Worm (Caenorhabditis elegans) whole organism, midembryonic: ENCODE results near the gene hum-10.

Experiments
- T22C8.4 ChIP-seq: fragments of 200-800 bp; sonication (Bioruptor generic); IDR thresholded peaks from 2 replicates; pipeline ENCODE4 v1.3.6; 2022; ENCODE audit warnings: missing genetic modification characterization, missing compliant biosample characterization
- cog-1 ChIP-seq: sonication (generic microtip); optimal IDR thresholded peaks from 2 replicates; lab custom pipeline; 2016; ENCODE audit warnings: missing genetic modification characterization, missing compliant biosample characterization
- flt-1 ChIP-seq: fragments of 200-800 bp; sonication (Bioruptor generic); IDR thresholded peaks from 2 replicates; pipeline ENCODE4 v1.3.6; 2022; ENCODE audit warnings: missing genetic modification characterization, missing compliant biosample characterization
- klf-2 ChIP-seq: fragments of 200-800 bp; sonication (Bioruptor generic); conservative IDR thresholded peaks from 2 replicates; pipeline ENCODE4 v1.3.6; 2022; ENCODE audit warnings: missing genetic modification reagents, missing genetic modification characterization, missing compliant biosample characterization
- med-1 ChIP-seq: sonication (generic microtip); optimal IDR thresholded peaks from 2 replicates; lab custom pipeline; 2017; ENCODE audit warnings: missing genetic modification characterization, mild to moderate bottlenecking, missing compliant biosample characterization, antibody characterized with exemption, missing genetic modification reagents; ENCODE audit not compliant: insufficient read depth
- ref-1 ChIP-seq: fragments of 200-800 bp; sonication (Bioruptor generic); conservative IDR thresholded peaks from 2 replicates; pipeline ENCODE4 v1.3.6; 2022; ENCODE audit warnings: missing genetic modification reagents, missing genetic modification characterization, missing compliant biosample characterization
- tab-1 ChIP-seq: fragments of 200-800 bp; sonication (Bioruptor generic); IDR thresholded peaks from 2 replicates; pipeline ENCODE4 v1.3.6; 2022; ENCODE audit warnings: missing genetic modification characterization, missing compliant biosample characterization

DNA sequence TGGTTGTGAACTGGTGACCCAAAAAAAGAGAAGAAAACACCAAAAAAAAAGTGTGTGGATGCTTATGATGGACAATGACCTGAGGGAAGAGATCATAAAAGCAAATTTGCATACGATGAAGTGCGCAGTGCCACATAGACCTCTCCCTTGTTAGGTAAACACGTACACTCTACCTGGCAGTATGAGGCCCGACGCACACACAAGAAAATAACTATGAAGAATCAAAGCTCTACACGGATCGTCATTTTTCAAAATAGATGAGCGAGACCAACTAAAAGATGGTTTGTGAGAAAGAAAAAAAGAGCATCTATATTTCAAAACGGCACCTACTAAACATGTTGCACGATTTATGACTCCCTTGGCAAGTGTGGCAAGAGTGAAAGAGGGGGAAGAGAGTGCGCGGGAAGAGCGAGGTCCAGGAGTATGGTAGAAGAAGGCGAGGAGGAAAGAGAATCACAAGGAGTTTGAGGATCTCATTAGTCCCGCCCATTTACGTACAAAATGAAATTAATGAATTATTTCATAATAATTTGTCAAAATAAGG, 18.1 kb upstream of the hum-10 start, which contains the start of gene mig-13:
- TF ChIP-seq cog-1 (tag; lab: Kevin White, UChicago) (no peak), T22C8.4 (no peak), flt-1 (GFP tag; lab: Robert Waterston, UW) (no peak), med-1 (GFP tag; lab: Kevin White, UChicago) (no peak), ref-1 (GFP tag; lab: Robert Waterston, UW) (no peak), tab-1 (no peak), klf-2 (GFP tag; lab: Robert Waterston, UW) (no peak)
